Worm (Caenorhabditis elegans): ENCODE results near the gene B0001.3.

B0001.3 gene

ce11 chrIV:12122874-12123664, 22.5 kb downstream of the B0001.3 start, which contains the start of gene aly-3:
Gene aly-3 (plus strand): TSS chrIV:12123282.
- TF ChIP-seq tbx-2 (tag; optimal IDR thresholded peaks at IDR 0.05): peak; percentile 19
- TF ChIP-seq hlh-8 (tag; optimal IDR thresholded peaks at IDR 0.05): no peak
- TF ChIP-seq hlh-13 (GFP tag; optimal IDR thresholded peaks at IDR 0.05): no peak
- TF ChIP-seq rnt-1 (tag; optimal IDR thresholded peaks at IDR 0.05): no peak
- TF ChIP-seq nfya-1 (tag; optimal IDR thresholded peaks at IDR 0.05): peak; percentile 11
- no peak for TF ChIP-seq ceh-14 (tag; optimal IDR thresholded peaks at IDR 0.05)
- no peak for TF ChIP-seq fkh-6 (tag; optimal IDR thresholded peaks at IDR 0.05)
- TF ChIP-seq pat-9 (tag; optimal IDR thresholded peaks at IDR 0.05): no peak

- TF ChIP-seq nfya-1 (tag; optimal IDR thresholded peaks at IDR 0.05) (peak; percentile 26), ref-2 (tag; optimal IDR thresholded peaks at IDR 0.05) (no peak)
These were observed 24.5 kb downstream of the B0001.3 start, which contains the start of the genes ddb-1 and M18.6 for ce11 chrIV:12121076-12121475. Gene ddb-1 (minus strand): TSS chrIV:12121165. Gene M18.6 (plus strand): TSS chrIV:12121310.

- no peak for TF ChIP-seq pat-9 (tag; optimal IDR thresholded peaks at IDR 0.05)
- no peak for TF ChIP-seq hlh-30 (tag; optimal IDR thresholded peaks at IDR 0.05; ENCODE audit: insufficient read depth)
- TF ChIP-seq nfya-1 (tag; optimal IDR thresholded peaks at IDR 0.05): peak; percentile 88
- TF ChIP-seq gmeb-2 (tag; optimal IDR thresholded peaks at IDR 0.05): no peak
- no peak for TF ChIP-seq ztf-16 (tag; optimal IDR thresholded peaks at IDR 0.05)
- no peak for TF ChIP-seq pqm-1 (tag; optimal IDR thresholded peaks at IDR 0.05)
These were observed 25.0 kb downstream of the B0001.3 start for ce11 chrIV:12120536-12120935.

DNA sequence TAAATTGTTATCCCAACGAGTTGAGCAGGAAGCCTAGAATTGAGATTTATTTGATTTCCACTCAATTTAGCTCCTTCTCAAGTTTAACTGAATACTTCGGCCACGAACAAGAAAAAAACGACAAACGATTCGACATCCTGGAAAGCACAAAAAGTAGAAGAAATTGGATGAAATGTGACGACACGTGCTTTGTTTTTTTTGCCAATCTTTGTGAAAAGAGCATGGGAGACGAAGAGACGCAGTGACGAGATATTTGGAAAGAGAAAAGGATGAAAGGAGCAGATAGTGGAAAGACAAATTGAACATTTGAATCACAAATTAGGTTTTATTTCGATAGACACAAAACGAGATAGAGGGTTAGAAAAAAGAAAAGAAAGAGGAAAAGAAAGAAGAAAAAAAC, 31.0 kb downstream of the B0001.3 start:
- TF ChIP-seq pag-3 (tag; optimal IDR thresholded peaks at IDR 0.05; ENCODE audit: borderline replicate concordance): no peak
- TF ChIP-seq unc-42 (tag; optimal IDR thresholded peaks at IDR 0.05): peak; percentile 91

- TF ChIP-seq ceh-18 (tag; optimal IDR thresholded peaks at IDR 0.05) (peak; percentile 62), sox-4 (tag; optimal IDR thresholded peaks at IDR 0.05) (no peak)
These were observed 32.5 kb downstream of the B0001.3 start for ce11 chrIV:12113056-12113455.

- TF ChIP-seq sdc-2 (tag; optimal IDR thresholded peaks at IDR 0.05): no peak
- no peak for TF ChIP-seq ceh-45 (GFP tag; IDR thresholded peaks at IDR 0.05)
- no peak for TF ChIP-seq ttx-3 (tag; optimal IDR thresholded peaks at IDR 0.05)
- no peak for TF ChIP-seq hlh-13 (GFP tag; optimal IDR thresholded peaks at IDR 0.05)
- TF ChIP-seq gmeb-2 (tag; optimal IDR thresholded peaks at IDR 0.05): no peak
- TF ChIP-seq zip-5 (tag; optimal IDR thresholded peaks at IDR 0.05): no peak
- no peak for TF ChIP-seq ceh-31 (tag; optimal IDR thresholded peaks at IDR 0.05)
- no peak for TF ChIP-seq nhr-11 (tag; optimal IDR thresholded peaks at IDR 0.05)
- TF ChIP-seq ama-1 (optimal IDR thresholded peaks at IDR 0.05): no peak
- TF ChIP-seq T23F11.4 (GFP tag; optimal IDR thresholded peaks at IDR 0.05): no peak
- TF ChIP-seq mec-3 (tag; optimal IDR thresholded peaks at IDR 0.05; ENCODE audit: borderline replicate concordance): no peak
- no peak for TF ChIP-seq ceh-48 (tag; optimal IDR thresholded peaks at IDR 0.05)
- TF ChIP-seq dve-1 (tag; optimal IDR thresholded peaks at IDR 0.05): no peak
- no peak for TF ChIP-seq Y22D7AL.16 (tag; optimal IDR thresholded peaks at IDR 0.05)
- TF ChIP-seq sox-2 (GFP tag; IDR thresholded peaks at IDR 0.05): no peak
- no peak for TF ChIP-seq syd-9 (tag; optimal IDR thresholded peaks at IDR 0.05)
- TF ChIP-seq lim-6 (tag; optimal IDR thresholded peaks at IDR 0.05): no peak
- TF ChIP-seq ceh-22 (tag; optimal IDR thresholded peaks at IDR 0.05): no peak
- TF ChIP-seq ceh-34 (tag; optimal IDR thresholded peaks at IDR 0.05): no peak
- no peak for TF ChIP-seq C38D4.7 (GFP tag; optimal IDR thresholded peaks at IDR 0.05)
These were observed 34.1 kb downstream of the B0001.3 start, which contains the start of gene dlc-2 for ce11 chrIV:12111477-12111876. Gene dlc-2 (minus strand): TSS chrIV:12111577.
